Fruit fly (Drosophila melanogaster) whole organism, embryonic: Measurements from ENCODE around the gene HtrA2.

Experiments
- Adf1 ChIP-seq: fragments of 200-800 bp; sonication (Bioruptor generic); IDR thresholded peaks from 2 replicates; pipeline ENCODE4 v1.3.6; 2022; ENCODE audit warnings: missing biosample characterization, missing genetic modification characterization
- Antp ChIP-seq: fragments of 200-800 bp; sonication (Bioruptor generic); optimal IDR thresholded peaks from 3 replicates; lab custom pipeline; 2016; ENCODE audit warnings: missing biosample characterization, missing genetic modification characterization
- BEAF-32 ChIP-seq: fragments of 200-800 bp; sonication (Bioruptor generic); optimal IDR thresholded peaks from 3 replicates; lab custom pipeline; 2017; ENCODE audit warnings: missing biosample characterization, missing genetic modification characterization, mild to moderate bottlenecking, moderate library complexity, missing genetic modification reagents
- CG10267 ChIP-seq: fragments of 200-800 bp; sonication (Bioruptor generic); optimal IDR thresholded peaks from 2 replicates; lab custom pipeline; 2018; ENCODE audit warnings: missing biosample characterization, mild to moderate bottlenecking, missing genetic modification characterization, moderate library complexity
- CG10366 ChIP-seq: fragments of 200-800 bp; sonication (Bioruptor generic); IDR thresholded peaks from 2 replicates; pipeline ENCODE4 v1.3.6; 2022; ENCODE audit warnings: missing biosample characterization, missing genetic modification characterization
- CG10543 ChIP-seq: fragments of 200-800 bp; sonication (Bioruptor generic); optimal IDR thresholded peaks from 3 replicates; lab custom pipeline; 2017; ENCODE audit warnings: missing biosample characterization, mild to moderate bottlenecking, missing genetic modification characterization, moderate library complexity
- CG11695 ChIP-seq: fragments of 200-800 bp; sonication (Bioruptor generic); IDR thresholded peaks from 3 replicates; pipeline ENCODE4 v1.3.6; 2022; ENCODE audit warnings: missing biosample characterization, missing genetic modification characterization
- CG12104 ChIP-seq: fragments of 200-800 bp; sonication (Bioruptor generic); optimal IDR thresholded peaks from 3 replicates; lab custom pipeline; 2016; ENCODE audit warnings: missing biosample characterization, missing genetic modification characterization
- CG12659 ChIP-seq: fragments of 200-800 bp; sonication (Bioruptor generic); optimal IDR thresholded peaks from 3 replicates; lab custom pipeline; 2017; ENCODE audit warnings: mild to moderate bottlenecking, missing biosample characterization, missing genetic modification reagents, missing genetic modification characterization
- CG13287 ChIP-seq: fragments of 200-800 bp; sonication (Bioruptor generic); IDR thresholded peaks from 2 replicates; pipeline ENCODE4 v1.3.6; 2022; ENCODE audit warnings: missing biosample characterization, missing genetic modification characterization; ENCODE audit not compliant: partially characterized antibody
- CG13775 ChIP-seq: fragments of 200-800 bp; sonication (Bioruptor generic); optimal IDR thresholded peaks from 3 replicates; lab custom pipeline; 2017; ENCODE audit warnings: missing biosample characterization, mild to moderate bottlenecking, missing genetic modification characterization
- CG14050 ChIP-seq: fragments of 200-800 bp; sonication (Bioruptor generic); IDR thresholded peaks from 3 replicates; pipeline ENCODE4 v1.3.6; 2022; ENCODE audit warnings: missing biosample characterization, missing genetic modification characterization
- CG15011 ChIP-seq: fragments of 200-800 bp; sonication (Bioruptor generic); optimal IDR thresholded peaks from 3 replicates; lab custom pipeline; 2018; ENCODE audit warnings: missing biosample characterization, mild to moderate bottlenecking, missing genetic modification characterization
- CG15696 ChIP-seq: fragments of 200-800 bp; sonication (Bioruptor generic); optimal IDR thresholded peaks from 2 replicates; lab custom pipeline; 2019; ENCODE audit warnings: missing biosample characterization, mild to moderate bottlenecking, missing genetic modification characterization, moderate library complexity
- CG17328 ChIP-seq: fragments of 200-800 bp; sonication (Bioruptor generic); IDR thresholded peaks from 2 replicates; pipeline ENCODE4 v1.3.6; 2022; ENCODE audit warnings: missing biosample characterization, missing genetic modification characterization
- CG17385 ChIP-seq: fragments of 200-800 bp; sonication (Bioruptor generic); optimal IDR thresholded peaks from 3 replicates; lab custom pipeline; 2018; ENCODE audit warnings: missing biosample characterization, mild to moderate bottlenecking, missing genetic modification characterization
- CG17612 ChIP-seq: fragments of 200-800 bp; sonication (Bioruptor generic); IDR thresholded peaks from 2 replicates; pipeline ENCODE4 v1.3.6; 2022; ENCODE audit warnings: missing biosample characterization, missing genetic modification characterization
- CG43689 ChIP-seq: fragments of 200-800 bp; sonication (Bioruptor generic); IDR thresholded peaks from 2 replicates; pipeline ENCODE4 v1.3.6; 2022; ENCODE audit warnings: missing biosample characterization, missing genetic modification characterization
- CG4404 ChIP-seq: fragments of 200-800 bp; sonication (Bioruptor generic); IDR thresholded peaks from 2 replicates; pipeline ENCODE4 v1.3.6; 2022; ENCODE audit warnings: missing biosample characterization, missing genetic modification characterization
- CG4820 ChIP-seq: fragments of 200-800 bp; sonication (Bioruptor generic); optimal IDR thresholded peaks from 3 replicates; lab custom pipeline; 2016; ENCODE audit warnings: missing biosample characterization, missing genetic modification characterization
- CG6272 ChIP-seq: fragments of 200-800 bp; sonication (Bioruptor generic); IDR thresholded peaks from 2 replicates; pipeline ENCODE4 v1.3.6; 2022; ENCODE audit warnings: missing biosample characterization, missing genetic modification characterization
- CG6791 ChIP-seq: fragments of 200-800 bp; sonication (Bioruptor generic); IDR thresholded peaks from 3 replicates; pipeline ENCODE4 v1.3.6; 2022; ENCODE audit warnings: missing biosample characterization, missing genetic modification characterization; ENCODE audit not compliant: partially characterized antibody
- CG7839 ChIP-seq: fragments of 200-800 bp; sonication (Bioruptor generic); optimal IDR thresholded peaks from 3 replicates; lab custom pipeline; 2018; ENCODE audit warnings: missing biosample characterization, mild to moderate bottlenecking, missing genetic modification characterization, moderate library complexity
- CHES-1-like ChIP-seq: fragments of 200-800 bp; sonication (Bioruptor generic); optimal IDR thresholded peaks from 2 replicates; lab custom pipeline; 2016; ENCODE audit warnings: missing biosample characterization, missing genetic modification characterization
- Chrac-16 ChIP-seq: fragments of 200-800 bp; sonication (Bioruptor generic); optimal IDR thresholded peaks from 3 replicates; lab custom pipeline; 2016; ENCODE audit warnings: missing biosample characterization, missing genetic modification characterization
- D19B ChIP-seq: fragments of 200-800 bp; sonication (Bioruptor generic); optimal IDR thresholded peaks from 2 replicates; lab custom pipeline; 2017; ENCODE audit warnings: missing biosample characterization, mild to moderate bottlenecking, missing genetic modification characterization
- Deaf1 ChIP-seq: fragments of 200-800 bp; optimal IDR thresholded peaks from 3 replicates; lab custom pipeline; 2019; ENCODE audit warnings: missing biosample characterization, mild to moderate bottlenecking, missing genetic modification characterization, moderate library complexity
- HHEX ChIP-seq: fragments of 200-800 bp; sonication (Bioruptor generic); optimal IDR thresholded peaks from 3 replicates; lab custom pipeline; 2017; ENCODE audit warnings: missing biosample characterization, mild to moderate bottlenecking, missing genetic modification characterization, missing genetic modification reagents
- HLH54F ChIP-seq: fragments of 200-800 bp; sonication (Bioruptor generic); optimal IDR thresholded peaks from 3 replicates; lab custom pipeline; 2016; ENCODE audit warnings: missing biosample characterization, missing genetic modification characterization
- Hand ChIP-seq: fragments of 200-800 bp; sonication (Bioruptor generic); optimal IDR thresholded peaks from 2 replicates; lab custom pipeline; 2017; ENCODE audit warnings: mild to moderate bottlenecking, missing biosample characterization, missing genetic modification reagents, missing genetic modification characterization
- HmgD ChIP-seq: fragments of 200-800 bp; sonication (Bioruptor generic); optimal IDR thresholded peaks from 3 replicates; lab custom pipeline; 2016; ENCODE audit warnings: missing biosample characterization, missing genetic modification characterization
- HmgZ ChIP-seq: fragments of 200-800 bp; sonication (Bioruptor generic); optimal IDR thresholded peaks from 2 replicates; lab custom pipeline; 2018; ENCODE audit warnings: missing biosample characterization, mild to moderate bottlenecking, missing genetic modification characterization
- ab ChIP-seq: fragments of 200-800 bp; sonication (Bioruptor generic); optimal IDR thresholded peaks from 2 replicates; lab custom pipeline; 2016; ENCODE audit warnings: missing biosample characterization, missing genetic modification characterization
- ac ChIP-seq: fragments of 200-800 bp; sonication (Bioruptor generic); optimal IDR thresholded peaks from 3 replicates; lab custom pipeline; 2017; ENCODE audit warnings: missing biosample characterization, mild to moderate bottlenecking, missing genetic modification characterization
- al ChIP-seq: fragments of 200-800 bp; sonication (Bioruptor generic); IDR thresholded peaks from 2 replicates; pipeline ENCODE4 v1.3.6; 2022; ENCODE audit warnings: missing biosample characterization, missing genetic modification characterization
- aop ChIP-seq: fragments of 200-800 bp; sonication (Bioruptor generic); IDR thresholded peaks from 2 replicates; pipeline ENCODE4 v1.3.6; 2022; ENCODE audit warnings: missing biosample characterization, missing genetic modification characterization
- bbx ChIP-seq: fragments of 200-800 bp; sonication (Bioruptor generic); IDR thresholded peaks from 2 replicates; pipeline ENCODE4 v1.3.6; 2022; ENCODE audit warnings: missing biosample characterization, missing genetic modification characterization; ENCODE audit not compliant: partially characterized antibody
- br ChIP-seq: fragments of >200 bp; optimal IDR thresholded peaks from 2 replicates; lab custom pipeline; 2017
- chif ChIP-seq, 2 experiments: fragments of 200-800 bp; sonication (Bioruptor generic); optimal IDR thresholded peaks; 3 replicates each; lab custom pipeline; 2016; ENCODE audit warnings: missing biosample characterization in 2 of 2, missing genetic modification characterization in 2 of 2
- crp ChIP-seq, 2 experiments: fragments of 200-800 bp; sonication (Bioruptor generic); optimal IDR thresholded peaks; 2 replicates in 1 of 2; 3 replicates in 1 of 2; lab custom pipeline; 2017; ENCODE audit warnings: missing biosample characterization in 2 of 2, missing genetic modification characterization in 2 of 2, mild to moderate bottlenecking in 1 of 2, moderate library complexity in 1 of 2
- ems ChIP-seq: fragments of 200-800 bp; sonication (Bioruptor generic); optimal IDR thresholded peaks from 3 replicates; lab custom pipeline; 2016; ENCODE audit warnings: missing biosample characterization, missing genetic modification characterization
- fd102C ChIP-seq: fragments of 200-800 bp; sonication (Bioruptor generic); optimal IDR thresholded peaks from 2 replicates; lab custom pipeline; 2018; ENCODE audit warnings: missing biosample characterization, mild to moderate bottlenecking, missing genetic modification characterization, moderate library complexity
- gsb ChIP-seq: fragments of 200-800 bp; sonication (Bioruptor generic); IDR thresholded peaks from 2 replicates; pipeline ENCODE4 v1.3.6; 2022; ENCODE audit warnings: missing biosample characterization, missing genetic modification characterization
- jumu ChIP-seq: fragments of 200-800 bp; sonication (Bioruptor generic); optimal IDR thresholded peaks from 3 replicates; lab custom pipeline; 2016; ENCODE audit warnings: missing biosample characterization, missing genetic modification characterization
- prd ChIP-seq, 3 experiments: fragments of >200 bp in 2 of 3; fragments of 200-800 bp in 1 of 3; sonication (Bioruptor generic) in 1 of 3; optimal IDR thresholded peaks in 2 of 3; IDR thresholded peaks in 1 of 3; 2 replicates in 2 of 3; 3 replicates in 1 of 3; pipeline versions ENCODE4 v1.3.6 to Lab custom; 2017 to 2022; ENCODE audit warnings: missing biosample characterization in 1 of 3, missing genetic modification characterization in 1 of 3
- psq ChIP-seq: fragments of 200-800 bp; sonication (Bioruptor generic); optimal IDR thresholded peaks from 2 replicates; lab custom pipeline; 2017; ENCODE audit warnings: missing biosample characterization, missing genetic modification characterization
- sens ChIP-seq: fragments of 200-800 bp; sonication (Bioruptor generic); peaks from one replicate; lab custom pipeline; 2016; ENCODE audit warnings: missing biosample characterization, missing genetic modification characterization
- slou ChIP-seq: fragments of 200-800 bp; sonication (Bioruptor generic); optimal IDR thresholded peaks from 3 replicates; lab custom pipeline; 2016; ENCODE audit warnings: missing biosample characterization, missing genetic modification characterization
- trem ChIP-seq: fragments of 200-800 bp; optimal IDR thresholded peaks from 3 replicates; lab custom pipeline; 2019; ENCODE audit warnings: missing biosample characterization, mild to moderate bottlenecking, missing genetic modification characterization, moderate library complexity
- zen ChIP-seq: fragments of 200-800 bp; sonication (Bioruptor generic); optimal IDR thresholded peaks from 3 replicates; lab custom pipeline; 2018; ENCODE audit warnings: missing biosample characterization, mild to moderate bottlenecking, missing genetic modification characterization, moderate library complexity

The HtrA2 gene

DNA sequence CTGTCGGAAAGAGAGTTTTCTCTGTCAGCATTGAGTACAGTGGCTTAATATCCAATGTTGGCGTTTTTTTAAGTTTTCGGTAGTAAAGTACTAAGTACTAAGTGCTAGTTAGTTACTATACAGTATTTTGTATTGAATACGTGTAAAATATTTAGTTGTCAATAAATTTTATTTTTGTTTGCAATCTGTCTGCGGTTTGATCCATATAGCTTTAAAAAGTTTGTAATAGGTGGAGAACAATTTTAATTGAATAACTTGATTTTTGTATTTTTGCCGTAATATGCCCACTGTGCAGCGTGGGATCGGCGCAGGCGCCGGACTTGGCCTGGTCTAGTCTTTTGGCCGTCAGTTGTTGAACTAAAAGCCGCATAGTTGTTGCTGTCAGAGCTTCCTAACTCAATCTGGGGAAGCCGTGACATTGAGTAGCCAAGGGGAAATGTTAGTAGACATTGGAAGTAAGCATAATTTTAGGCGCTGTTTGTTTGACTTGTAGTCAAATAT is 46.9 kb upstream of the HtrA2 start (continued):
- peak; percentile 91 for TF ChIP-seq Hand
- TF ChIP-seq CG17385 (GFP tag; lab: Kevin White, UChicago): peak; percentile 89
- TF ChIP-seq ems (GFP tag; lab: Kevin White, UChicago): peak; percentile 93
- peak; percentile 87 for TF ChIP-seq Chrac-16 (GFP tag; lab: Kevin White, UChicago)
- peak; percentile 87 for TF ChIP-seq Antp (GFP tag; lab: Kevin White, UChicago)
- TF ChIP-seq HmgD (GFP tag; lab: Kevin White, UChicago): peak; percentile 64
- peak; percentile 93 for TF ChIP-seq HmgZ
- TF ChIP-seq Adf1 (GFP tag; lab: Robert Waterston, UW): peak; percentile 59
- TF ChIP-seq crp (GFP tag; optimal IDR thresholded peaks at IDR 0.05; lab: Kevin White, UChicago): peak in 1 of 2 experiments; percentile 51
- TF ChIP-seq CG15011 (GFP tag; lab: Kevin White, UChicago): peak; percentile 92
- no peak for TF ChIP-seq CG6791 (GFP tag; lab: Robert Waterston, UW)
- peak; percentile 93 for TF ChIP-seq CG10543 (GFP tag; lab: Kevin White, UChicago)
- TF ChIP-seq psq (GFP tag; lab: Kevin White, UChicago): peak; percentile 63
- TF ChIP-seq CG14050: peak; percentile 86
- TF ChIP-seq aop (GFP tag; lab: Robert Waterston, UW): 0 out of 2 replicates have a peak, but pooled peaks have one; percentile 33
- TF ChIP-seq BEAF-32 (GFP tag; lab: Kevin White, UChicago): no peak
- no peak for TF ChIP-seq br (lab: Kevin White, UChicago)
- TF ChIP-seq jumu (GFP tag; lab: Kevin White, UChicago): peak; percentile 88
- TF ChIP-seq CG43689 (GFP tag; lab: Robert Waterston, UW): peak; percentile 57; the same call in 1 of the 2 replicates
- TF ChIP-seq HLH54F: peak; percentile 89
- peak; percentile 73 for TF ChIP-seq Deaf1
- peak; percentile 95 for TF ChIP-seq CG12659 (GFP tag; lab: Kevin White, UChicago)
- TF ChIP-seq CG4820 (GFP tag; lab: Kevin White, UChicago): peak; percentile 89
- TF ChIP-seq HHEX: peak; percentile 94
- TF ChIP-seq CG13287: no peak
- peak; percentile 86 to 87 for TF ChIP-seq chif (GFP tag; optimal IDR thresholded peaks at IDR 0.05; lab: Kevin White, UChicago)
- peak; percentile 63 for TF ChIP-seq CG17612 (GFP tag; lab: Robert Waterston, UW)
- TF ChIP-seq CG6272: peak; percentile 67
- peak; percentile 73 for TF ChIP-seq trem (tag; lab: Kevin White, UChicago)
- peak; percentile 65 for TF ChIP-seq gsb (GFP tag; lab: Robert Waterston, UW)
- peak; percentile 84 for TF ChIP-seq CG10267 (tag; lab: Kevin White, UChicago)
- TF ChIP-seq CG7839: peak; percentile 93
- peak; percentile 89 for TF ChIP-seq CG11695 (GFP tag; lab: Robert Waterston, UW)
- TF ChIP-seq CG17328 (GFP tag; lab: Robert Waterston, UW): peak; percentile 67
- peak; percentile 78 for TF ChIP-seq CG10366 (GFP tag; lab: Robert Waterston, UW)
- TF ChIP-seq bbx (GFP tag; lab: Robert Waterston, UW): no peak
- no peak for TF ChIP-seq prd (optimal IDR thresholded peaks at IDR 0.05; lab: Kevin White, UChicago)
- peak; percentile 84 for TF ChIP-seq prd (GFP tag; IDR thresholded peaks at IDR 0.05; lab: Robert Waterston, UW)
- peak; percentile 93 for TF ChIP-seq CHES-1-like
- TF ChIP-seq CG4404 (GFP tag; lab: Robert Waterston, UW): peak; percentile 70
- TF ChIP-seq CG13775: peak; percentile 85
- TF ChIP-seq ab (GFP tag; lab: Kevin White, UChicago): peak; percentile 50
- TF ChIP-seq CG15696 (tag; lab: Kevin White, UChicago): peak; percentile 55
- peak; percentile 14 for TF ChIP-seq ac (GFP tag; lab: Kevin White, UChicago)
- peak; percentile 87 for TF ChIP-seq D19B (GFP tag; lab: Kevin White, UChicago)
- no peak for TF ChIP-seq fd102C (GFP tag; lab: Kevin White, UChicago)
- peak; percentile 77 for TF ChIP-seq slou (GFP tag; lab: Kevin White, UChicago)
- TF ChIP-seq zen (tag; lab: Kevin White, UChicago): no peak
- peak; percentile 98 for TF ChIP-seq sens
- peak; percentile 91 for TF ChIP-seq CG12104
- peak; percentile 71 for TF ChIP-seq al (GFP tag; lab: Robert Waterston, UW)
